Fruit fly (Drosophila melanogaster) whole organism: ENCODE results near the gene Psf1.

Source experiments
- CG8478 ChIP-seq: fragments of >200 bp; optimal IDR thresholded peaks from 2 replicates; lab custom pipeline; 2018; ENCODE audit warnings: inconsistent platforms
- Dll ChIP-seq: fragments of >200 bp; optimal IDR thresholded peaks from 2 replicates; lab custom pipeline; 2017
- EcR ChIP-seq, 2 experiments: fragments of >200 bp; optimal IDR thresholded peaks; 2 replicates each; lab custom pipeline; 2017; ENCODE audit warnings: missing biosample characterization in 2 of 2, missing genetic modification characterization in 2 of 2, missing genetic modification reagents in 2 of 2
- psq ChIP-seq: fragments of >200 bp; optimal IDR thresholded peaks from 2 replicates; lab custom pipeline; 2017
- usp ChIP-seq: fragments of >200 bp; optimal IDR thresholded peaks from 2 replicates; lab custom pipeline; 2017; ENCODE audit warnings: missing biosample characterization, missing genetic modification characterization, mixed read lengths

- TF ChIP-seq usp (no peak), Dll (lab: Kevin White, UChicago) (no peak), psq (lab: Kevin White, UChicago) (no peak), EcR (GFP tag; optimal IDR thresholded peaks at IDR 0.05; lab: Kevin White, UChicago) (no peak), CG8478 (lab: Kevin White, UChicago) (no peak)
These were observed 8.7 kb upstream of the Psf1 start, which contains the start of gene tfc for dm6 chr3L:1256061-1256780.
